Fruit fly (Drosophila melanogaster) whole organism, embryonic: ENCODE results near the gene chic.

Experiments used
- CG6683 ChIP-seq: fragments of 200-800 bp; sonication (Bioruptor generic); optimal IDR thresholded peaks from 2 replicates; lab custom pipeline; 2017; ENCODE audit warnings: missing biosample characterization, mild to moderate bottlenecking, missing genetic modification characterization, missing genetic modification reagents
- CG7271 ChIP-seq: fragments of 200-800 bp; sonication (Bioruptor generic); optimal IDR thresholded peaks from 2 replicates; lab custom pipeline; 2018; ENCODE audit warnings: missing biosample characterization, mild to moderate bottlenecking, missing genetic modification characterization, moderate library complexity
- CG7987 ChIP-seq: fragments of 200-800 bp; sonication (Bioruptor generic); optimal IDR thresholded peaks from 2 replicates; lab custom pipeline; 2018; ENCODE audit warnings: missing biosample characterization, mild to moderate bottlenecking, missing genetic modification characterization, moderate library complexity
- CHES-1-like ChIP-seq: fragments of 200-800 bp; sonication (Bioruptor generic); optimal IDR thresholded peaks from 2 replicates; lab custom pipeline; 2016; ENCODE audit warnings: missing biosample characterization, missing genetic modification characterization
- Ets65A ChIP-seq: fragments of 200-800 bp; sonication (Bioruptor generic); peaks from one replicate; lab custom pipeline; 2016; ENCODE audit warnings: missing biosample characterization, missing genetic modification characterization
- Sox100B ChIP-seq: fragments of 200-800 bp; sonication (Bioruptor generic); optimal IDR thresholded peaks from 3 replicates; lab custom pipeline; 2018; ENCODE audit warnings: missing biosample characterization, mild to moderate bottlenecking, missing genetic modification characterization
- chif ChIP-seq, 2 experiments: fragments of 200-800 bp; sonication (Bioruptor generic); optimal IDR thresholded peaks; 3 replicates each; lab custom pipeline; 2016; ENCODE audit warnings: missing biosample characterization in 2 of 2, missing genetic modification characterization in 2 of 2
- dysf ChIP-seq: fragments of 200-800 bp; sonication (Bioruptor generic); IDR thresholded peaks from 3 replicates; pipeline ENCODE4 v1.3.6; 2022; ENCODE audit warnings: missing biosample characterization, missing genetic modification characterization
- exex ChIP-seq: fragments of 200-800 bp; sonication (Bioruptor generic); optimal IDR thresholded peaks from 4 replicates; lab custom pipeline; 2018; ENCODE audit warnings: missing biosample characterization, mild to moderate bottlenecking, missing genetic modification characterization, moderate library complexity
- nom ChIP-seq: fragments of 200-800 bp; sonication (Bioruptor generic); optimal IDR thresholded peaks from 2 replicates; lab custom pipeline; 2017; ENCODE audit warnings: missing biosample characterization, missing genetic modification characterization, mild to moderate bottlenecking, moderate library complexity, missing genetic modification reagents
- peb ChIP-seq: fragments of 200-800 bp; sonication (Bioruptor generic); IDR thresholded peaks from 2 replicates; pipeline ENCODE4 v1.3.6; 2022; ENCODE audit warnings: missing biosample characterization, missing genetic modification characterization
- sqz ChIP-seq: fragments of 200-800 bp; sonication (Bioruptor generic); optimal IDR thresholded peaks from 3 replicates; lab custom pipeline; 2018; ENCODE audit warnings: missing biosample characterization, mild to moderate bottlenecking, missing genetic modification characterization

- TF ChIP-seq sqz (GFP tag; lab: Kevin White, UChicago) (no peak), dysf (no peak), exex (tag; lab: Kevin White, UChicago) (no peak), CG6683 (GFP tag; lab: Kevin White, UChicago) (no peak), Sox100B (GFP tag; lab: Kevin White, UChicago) (no peak), CG7271 (tag; lab: Kevin White, UChicago) (no peak), chif (GFP tag; optimal IDR thresholded peaks at IDR 0.05; lab: Kevin White, UChicago) (no peak), CHES-1-like (no peak), peb (no peak), nom (GFP tag; lab: Kevin White, UChicago) (no peak), CG7987 (GFP tag; lab: Kevin White, UChicago) (no peak), Ets65A (GFP tag; lab: Kevin White, UChicago) (no peak)
Observed at dm6 chr2L:5969559-5969958, 11.3 kb downstream of the chic start, which contains the start of gene Ucp4B.
